Fruit fly (Drosophila melanogaster) S2 (cell line): Measurements from ENCODE around the gene TMEM216.

Experiments used
- CG8478 ChIP-seq: fragments of >200 bp; optimal IDR thresholded peaks from 2 replicates; lab custom pipeline; 2018
- CTCF ChIP-seq, 2 experiments: fragments of >200 bp; optimal IDR thresholded peaks; 2 replicates each; lab custom pipeline; 2018

- peak; percentile 45 to 51 for TF ChIP-seq CTCF (optimal IDR thresholded peaks at IDR 0.05; lab: Kevin White, UChicago)
- TF ChIP-seq CG8478 = no peak
Measured at dm6 chr3R:8747134-8747870, 31.3 kb downstream of the TMEM216 start, which contains the start of the genes CG9801 and Nasp.
